Fruit fly (Drosophila melanogaster) whole organism, embryonic: Measurements from ENCODE around the gene Tyler.

ENCODE experiments used
- Asciz ChIP-seq: fragments of 200-800 bp; sonication (Bioruptor generic); optimal IDR thresholded peaks from 2 replicates; lab custom pipeline; 2017; ENCODE audit warnings: missing biosample characterization, mild to moderate bottlenecking, missing genetic modification characterization, missing genetic modification reagents
- Bteb2 ChIP-seq: fragments of 200-800 bp; sonication (Bioruptor generic); optimal IDR thresholded peaks from 2 replicates; lab custom pipeline; 2016; ENCODE audit warnings: missing biosample characterization, missing genetic modification characterization
- CG11085 ChIP-seq: fragments of 200-800 bp; sonication (Bioruptor generic); IDR thresholded peaks from 2 replicates; pipeline ENCODE4 v1.3.6; 2022; ENCODE audit warnings: missing biosample characterization, missing genetic modification characterization
- CG12744 ChIP-seq: fragments of 200-800 bp; sonication (Bioruptor generic); optimal IDR thresholded peaks from 2 replicates; lab custom pipeline; 2016; ENCODE audit warnings: missing biosample characterization, missing genetic modification characterization
- CG14667 ChIP-seq: fragments of 200-800 bp; sonication (Bioruptor generic); IDR thresholded peaks from 2 replicates; pipeline ENCODE4 v1.3.6; 2022; ENCODE audit warnings: missing biosample characterization, missing genetic modification characterization
- CG15011 ChIP-seq: fragments of 200-800 bp; sonication (Bioruptor generic); optimal IDR thresholded peaks from 3 replicates; lab custom pipeline; 2018; ENCODE audit warnings: missing biosample characterization, mild to moderate bottlenecking, missing genetic modification characterization
- CG17612 ChIP-seq: fragments of 200-800 bp; sonication (Bioruptor generic); IDR thresholded peaks from 2 replicates; pipeline ENCODE4 v1.3.6; 2022; ENCODE audit warnings: missing biosample characterization, missing genetic modification characterization
- CG2120 ChIP-seq: fragments of 200-800 bp; sonication (Bioruptor generic); optimal IDR thresholded peaks from 3 replicates; lab custom pipeline; 2016; ENCODE audit warnings: missing biosample characterization, missing genetic modification characterization
- CG2889 ChIP-seq: fragments of 200-800 bp; sonication (Bioruptor generic); IDR thresholded peaks from 3 replicates; pipeline ENCODE4 v1.3.6; 2022; ENCODE audit warnings: missing biosample characterization, missing genetic modification characterization
- CG34376 ChIP-seq: fragments of 200-800 bp; sonication (Bioruptor generic); optimal IDR thresholded peaks from 2 replicates; lab custom pipeline; 2018; ENCODE audit warnings: missing biosample characterization, mild to moderate bottlenecking, missing genetic modification characterization
- CG4854 ChIP-seq: fragments of 200-800 bp; sonication (Bioruptor generic); optimal IDR thresholded peaks from 2 replicates; lab custom pipeline; 2016; ENCODE audit warnings: missing biosample characterization, missing genetic modification characterization, inconsistent platforms
- CG5245 ChIP-seq: fragments of 200-800 bp; sonication (Bioruptor generic); optimal IDR thresholded peaks from 3 replicates; lab custom pipeline; 2016; ENCODE audit warnings: missing biosample characterization, missing genetic modification characterization
- CG6272 ChIP-seq: fragments of 200-800 bp; sonication (Bioruptor generic); IDR thresholded peaks from 2 replicates; pipeline ENCODE4 v1.3.6; 2022; ENCODE audit warnings: missing biosample characterization, missing genetic modification characterization
- CG7987 ChIP-seq: fragments of 200-800 bp; sonication (Bioruptor generic); optimal IDR thresholded peaks from 2 replicates; lab custom pipeline; 2018; ENCODE audit warnings: missing biosample characterization, mild to moderate bottlenecking, missing genetic modification characterization, moderate library complexity
- Chrac-16 ChIP-seq: fragments of 200-800 bp; sonication (Bioruptor generic); optimal IDR thresholded peaks from 3 replicates; lab custom pipeline; 2016; ENCODE audit warnings: missing biosample characterization, missing genetic modification characterization
- Deaf1 ChIP-seq: fragments of 200-800 bp; optimal IDR thresholded peaks from 3 replicates; lab custom pipeline; 2019; ENCODE audit warnings: missing biosample characterization, mild to moderate bottlenecking, missing genetic modification characterization, moderate library complexity
- Doc2 ChIP-seq: fragments of 200-800 bp; sonication (Bioruptor generic); IDR thresholded peaks from 2 replicates; pipeline ENCODE4 v1.3.6; 2022; ENCODE audit warnings: missing biosample characterization, missing genetic modification characterization
- Drgx ChIP-seq: fragments of 200-800 bp; sonication (Bioruptor generic); IDR thresholded peaks from 2 replicates; pipeline ENCODE4 v1.3.6; 2022; ENCODE audit warnings: missing biosample characterization, missing genetic modification characterization
- Ets65A ChIP-seq: fragments of 200-800 bp; sonication (Bioruptor generic); peaks from one replicate; lab custom pipeline; 2016; ENCODE audit warnings: missing biosample characterization, missing genetic modification characterization
- Gsc ChIP-seq: fragments of 200-800 bp; sonication (Bioruptor generic); IDR thresholded peaks from 2 replicates; pipeline ENCODE4 v1.3.6; 2022; ENCODE audit warnings: missing biosample characterization, missing genetic modification characterization
- HLH4C ChIP-seq: fragments of 200-800 bp; sonication (Bioruptor generic); IDR thresholded peaks from 3 replicates; pipeline ENCODE4 v1.3.6; 2022; ENCODE audit warnings: missing biosample characterization, missing genetic modification characterization; ENCODE audit not compliant: partially characterized antibody
- HLHmδ ChIP-seq: fragments of 200-800 bp; sonication (Bioruptor generic); optimal IDR thresholded peaks from 2 replicates; lab custom pipeline; 2018; ENCODE audit warnings: missing biosample characterization, mild to moderate bottlenecking, missing genetic modification characterization, moderate library complexity
- Hand ChIP-seq: fragments of 200-800 bp; sonication (Bioruptor generic); optimal IDR thresholded peaks from 2 replicates; lab custom pipeline; 2017; ENCODE audit warnings: mild to moderate bottlenecking, missing biosample characterization, missing genetic modification reagents, missing genetic modification characterization
- Hsf ChIP-seq: fragments of 200-800 bp; sonication (Bioruptor generic); optimal IDR thresholded peaks from 3 replicates; lab custom pipeline; 2016; ENCODE audit warnings: missing biosample characterization, missing genetic modification characterization
- MESR4 ChIP-seq: fragments of 200-800 bp; sonication (Bioruptor generic); optimal IDR thresholded peaks from 2 replicates; lab custom pipeline; 2018; ENCODE audit warnings: missing biosample characterization, mild to moderate bottlenecking, missing genetic modification characterization, moderate library complexity
- Med ChIP-seq: fragments of 200-800 bp; sonication (Bioruptor generic); peaks from one replicate; lab custom pipeline; 2016; ENCODE audit warnings: missing biosample characterization, missing genetic modification characterization, mild to moderate bottlenecking, inconsistent platforms, moderate library complexity
- Neu2 ChIP-seq: fragments of 200-800 bp; sonication (Bioruptor generic); optimal IDR thresholded peaks from 3 replicates; lab custom pipeline; 2016; ENCODE audit warnings: missing biosample characterization, missing genetic modification characterization, borderline replicate concordance
- PHDP ChIP-seq: fragments of 200-800 bp; sonication (Bioruptor generic); optimal IDR thresholded peaks from 3 replicates; lab custom pipeline; 2018; ENCODE audit warnings: missing biosample characterization, mild to moderate bottlenecking, missing genetic modification characterization, moderate library complexity
- Trl ChIP-seq, 3 experiments: fragments of >200 bp in 2 of 3; fragments of 200-800 bp in 1 of 3; sonication (Bioruptor generic) in 1 of 3; optimal IDR thresholded peaks; 2 replicates in 1 of 3; 3 replicates in 2 of 3; lab custom pipeline; 2016 to 2017; ENCODE audit warnings: missing biosample characterization in 1 of 3, missing genetic modification characterization in 1 of 3
- ac ChIP-seq: fragments of 200-800 bp; sonication (Bioruptor generic); optimal IDR thresholded peaks from 3 replicates; lab custom pipeline; 2017; ENCODE audit warnings: missing biosample characterization, mild to moderate bottlenecking, missing genetic modification characterization
- ase ChIP-seq: fragments of 200-800 bp; sonication (Bioruptor generic); IDR thresholded peaks from 3 replicates; pipeline ENCODE4 v1.3.6; 2022; ENCODE audit warnings: missing biosample characterization, missing genetic modification characterization
- az2 ChIP-seq: fragments of 200-800 bp; sonication (Bioruptor generic); optimal IDR thresholded peaks from 3 replicates; lab custom pipeline; 2016; ENCODE audit warnings: missing biosample characterization, missing genetic modification characterization
- bab2 ChIP-seq: fragments of 200-800 bp; sonication (Bioruptor generic); optimal IDR thresholded peaks from 2 replicates; lab custom pipeline; 2016; ENCODE audit warnings: missing biosample characterization, missing genetic modification characterization
- bsh ChIP-seq, 2 experiments: fragments of 200-800 bp; sonication (Bioruptor generic); optimal IDR thresholded peaks; 2 replicates each; lab custom pipeline; 2017 to 2018; ENCODE audit warnings: mild to moderate bottlenecking in 2 of 2, missing biosample characterization in 2 of 2, missing genetic modification characterization in 2 of 2, moderate library complexity in 1 of 2
- dpn ChIP-seq, 2 experiments: fragments of 200-800 bp; sonication (Bioruptor generic); optimal IDR thresholded peaks; 3 replicates each; lab custom pipeline; 2016; ENCODE audit warnings: missing biosample characterization in 2 of 2, missing genetic modification characterization in 2 of 2
- exex ChIP-seq: fragments of 200-800 bp; sonication (Bioruptor generic); optimal IDR thresholded peaks from 4 replicates; lab custom pipeline; 2018; ENCODE audit warnings: missing biosample characterization, mild to moderate bottlenecking, missing genetic modification characterization, moderate library complexity
- fd102C ChIP-seq: fragments of 200-800 bp; sonication (Bioruptor generic); optimal IDR thresholded peaks from 2 replicates; lab custom pipeline; 2018; ENCODE audit warnings: missing biosample characterization, mild to moderate bottlenecking, missing genetic modification characterization, moderate library complexity
- fd3F ChIP-seq: fragments of 200-800 bp; sonication (Bioruptor generic); optimal IDR thresholded peaks from 2 replicates; lab custom pipeline; 2018; ENCODE audit warnings: missing biosample characterization, mild to moderate bottlenecking, missing genetic modification characterization, moderate library complexity
- hkb ChIP-seq, 2 experiments: fragments of 200-800 bp in 1 of 2; fragments of >200 bp in 1 of 2; sonication (Bioruptor generic) in 1 of 2; IDR thresholded peaks in 1 of 2; optimal IDR thresholded peaks in 1 of 2; 2 replicates each; pipeline versions ENCODE4 v1.3.6 to Lab custom; 2017 to 2022; ENCODE audit warnings: missing biosample characterization in 1 of 2, missing genetic modification characterization in 1 of 2
- lilli ChIP-seq: fragments of 200-800 bp; sonication (Bioruptor generic); optimal IDR thresholded peaks from 3 replicates; lab custom pipeline; 2016; ENCODE audit warnings: missing biosample characterization, missing genetic modification characterization
- lmd ChIP-seq: fragments of 200-800 bp; sonication (Bioruptor generic); IDR thresholded peaks from 2 replicates; pipeline ENCODE4 v1.3.6; 2022; ENCODE audit warnings: missing biosample characterization, missing genetic modification characterization
- nerfin-1 ChIP-seq: fragments of 200-800 bp; sonication (Bioruptor generic); optimal IDR thresholded peaks from 3 replicates; lab custom pipeline; 2019; ENCODE audit warnings: missing biosample characterization, mild to moderate bottlenecking, missing genetic modification characterization, moderate library complexity
- p53 ChIP-seq: fragments of 200-800 bp; sonication (Bioruptor generic); optimal IDR thresholded peaks from 2 replicates; lab custom pipeline; 2016; ENCODE audit warnings: missing biosample characterization, missing genetic modification characterization
- peb ChIP-seq: fragments of 200-800 bp; sonication (Bioruptor generic); IDR thresholded peaks from 2 replicates; pipeline ENCODE4 v1.3.6; 2022; ENCODE audit warnings: missing biosample characterization, missing genetic modification characterization
- pho ChIP-seq: fragments of 200-800 bp; sonication (Bioruptor generic); optimal IDR thresholded peaks from 2 replicates; lab custom pipeline; 2016; ENCODE audit warnings: missing biosample characterization, missing genetic modification characterization
- sima ChIP-seq: fragments of 200-800 bp; sonication (Bioruptor generic); optimal IDR thresholded peaks from 2 replicates; lab custom pipeline; 2016; ENCODE audit warnings: missing biosample characterization, missing genetic modification characterization
- sug ChIP-seq: fragments of 200-800 bp; optimal IDR thresholded peaks from 2 replicates; lab custom pipeline; 2019; ENCODE audit warnings: missing biosample characterization, mild to moderate bottlenecking, missing genetic modification characterization, moderate library complexity
- tx ChIP-seq: fragments of 200-800 bp; sonication (Bioruptor generic); optimal IDR thresholded peaks from 2 replicates; lab custom pipeline; 2016; ENCODE audit warnings: missing biosample characterization, missing genetic modification characterization
- vfl ChIP-seq: fragments of 200-800 bp; sonication (Bioruptor generic); optimal IDR thresholded peaks from 2 replicates; lab custom pipeline; 2016; ENCODE audit warnings: missing biosample characterization, missing genetic modification characterization
- wdn ChIP-seq: fragments of 200-800 bp; sonication (Bioruptor generic); IDR thresholded peaks from 2 replicates; pipeline ENCODE4 v1.3.6; 2022; ENCODE audit warnings: missing biosample characterization, missing genetic modification characterization
- wor ChIP-seq: fragments of 200-800 bp; sonication (Bioruptor generic); IDR thresholded peaks from 2 replicates; pipeline ENCODE4 v1.3.6; 2022; ENCODE audit warnings: missing biosample characterization, missing genetic modification characterization

The Tyler gene

dm6 chrX:19608042-19608609 lies 3.2 kb upstream of the Tyler start (continued):
- no peak for TF ChIP-seq CG4854 (GFP tag; lab: Kevin White, UChicago)
- no peak for TF ChIP-seq fd102C
- TF ChIP-seq PHDP, result no peak
- TF ChIP-seq MESR4, result no peak
- no peak for TF ChIP-seq tx
- peak; percentile 30 for TF ChIP-seq p53 (GFP tag; lab: Kevin White, UChicago)
- no peak for TF ChIP-seq CG2120 (GFP tag; lab: Kevin White, UChicago)
- TF ChIP-seq CG17612 (GFP tag; lab: Robert Waterston, UW), result no peak
- peak; percentile 21 to 65 for TF ChIP-seq Trl (optimal IDR thresholded peaks at IDR 0.05; lab: Kevin White, UChicago)
- TF ChIP-seq Trl (GFP tag; optimal IDR thresholded peaks at IDR 0.05; lab: Kevin White, UChicago), result no peak
- no peak for TF ChIP-seq Hand (GFP tag; lab: Kevin White, UChicago)
- peak; percentile 53 for TF ChIP-seq HLH4C (GFP tag; lab: Robert Waterston, UW)
- no peak for TF ChIP-seq Chrac-16 (GFP tag; lab: Kevin White, UChicago)
- no peak for TF ChIP-seq CG15011 (GFP tag; lab: Kevin White, UChicago)
- no peak for TF ChIP-seq az2 (GFP tag; lab: Kevin White, UChicago)
- TF ChIP-seq CG5245 (GFP tag; lab: Kevin White, UChicago), result no peak
- TF ChIP-seq fd3F, result no peak
- no peak for TF ChIP-seq Bteb2
- TF ChIP-seq Med (GFP tag; lab: Kevin White, UChicago), result peak; percentile 54
- TF ChIP-seq ase (GFP tag; lab: Robert Waterston, UW), result no peak
- TF ChIP-seq CG6272, result no peak
- no peak for TF ChIP-seq Deaf1
- no peak for TF ChIP-seq CG11085 (GFP tag; lab: Robert Waterston, UW)
- TF ChIP-seq Neu2 (GFP tag; lab: Kevin White, UChicago), result no peak
- no peak for TF ChIP-seq Doc2 (GFP tag; lab: Robert Waterston, UW)
- no peak for TF ChIP-seq pho (GFP tag; lab: Kevin White, UChicago)
- TF ChIP-seq bab2 (GFP tag; lab: Kevin White, UChicago), result no peak
- TF ChIP-seq vfl (GFP tag; lab: Kevin White, UChicago), result no peak
- no peak for TF ChIP-seq dpn (GFP tag; optimal IDR thresholded peaks at IDR 0.05; lab: Kevin White, UChicago)
- peak; percentile 62 for TF ChIP-seq exex
- TF ChIP-seq sug (tag; lab: Kevin White, UChicago), result peak; percentile 76
- TF ChIP-seq Ets65A (GFP tag; lab: Kevin White, UChicago), result no peak
- TF ChIP-seq CG14667 (GFP tag; lab: Robert Waterston, UW), result no peak
- TF ChIP-seq hkb (optimal IDR thresholded peaks at IDR 0.05; lab: Kevin White, UChicago), result no peak
- TF ChIP-seq hkb (GFP tag; IDR thresholded peaks at IDR 0.05; lab: Robert Waterston, UW), result no peak
- TF ChIP-seq HLHmδ (GFP tag; lab: Kevin White, UChicago), result no peak
- TF ChIP-seq peb (GFP tag; lab: Robert Waterston, UW), result no peak
- TF ChIP-seq sima (GFP tag; lab: Kevin White, UChicago), result no peak
- no peak for TF ChIP-seq Hsf (GFP tag; lab: Kevin White, UChicago)
- no peak for TF ChIP-seq Drgx
- TF ChIP-seq ac (GFP tag; lab: Kevin White, UChicago), result no peak
- peak; percentile 86 for TF ChIP-seq CG34376 (GFP tag; lab: Kevin White, UChicago)
- TF ChIP-seq bsh (GFP tag; optimal IDR thresholded peaks at IDR 0.05; lab: Kevin White, UChicago), result no peak
- TF ChIP-seq Gsc (GFP tag; lab: Robert Waterston, UW), result no peak
- no peak for TF ChIP-seq lilli
- TF ChIP-seq Asciz (GFP tag; lab: Kevin White, UChicago), result no peak
- no peak for TF ChIP-seq lmd (GFP tag; lab: Robert Waterston, UW)
- TF ChIP-seq CG7987 (GFP tag; lab: Kevin White, UChicago), result no peak
- no peak for TF ChIP-seq CG12744 (GFP tag; lab: Kevin White, UChicago)
- TF ChIP-seq wdn (GFP tag; lab: Robert Waterston, UW), result no peak
- TF ChIP-seq wor, result no peak
- no peak for TF ChIP-seq nerfin-1 (tag; lab: Kevin White, UChicago)
- TF ChIP-seq CG2889 (GFP tag; lab: Robert Waterston, UW), result no peak
